Worm (Caenorhabditis elegans): ENCODE data around the gene clec-121.
"Not testable (repeated sequence)": the region's sequence is repeated elsewhere in the genome, so short reads cannot be mapped to it uniquely, and the experiment has no call there.

The clec-121 gene

ce11 chrII:3113289-3113688 lies 11.2 kb downstream of the clec-121 start:
- TF ChIP-seq unc-62 (GFP tag; optimal IDR thresholded peaks at IDR 0.05) = no peak

DNA sequence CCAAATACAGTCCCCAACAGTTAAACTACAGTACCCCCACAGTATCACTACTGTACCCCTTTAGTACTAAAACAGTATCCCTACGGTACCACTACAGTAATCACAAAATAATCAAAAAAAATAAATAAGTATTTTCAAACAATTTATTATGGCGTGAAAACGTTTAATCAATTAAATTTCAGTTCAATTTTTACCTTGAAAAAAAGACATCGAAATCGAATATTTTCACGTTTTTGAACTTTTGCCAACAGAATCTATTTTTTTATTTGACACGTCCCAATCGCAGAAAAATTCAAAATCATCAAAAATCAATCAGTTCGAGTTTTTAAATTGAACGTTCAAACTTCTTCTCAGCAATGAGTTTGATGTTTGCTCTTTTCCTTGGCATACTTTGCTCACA lies 11.8 kb downstream of the clec-121 start, which contains the start of gene clec-123:
clec-123 (plus strand) TSS at position 301 of the 400 bp plus-strand sequence.
- TF ChIP-seq unc-62 (GFP tag; optimal IDR thresholded peaks at IDR 0.05) = no peak

DNA sequence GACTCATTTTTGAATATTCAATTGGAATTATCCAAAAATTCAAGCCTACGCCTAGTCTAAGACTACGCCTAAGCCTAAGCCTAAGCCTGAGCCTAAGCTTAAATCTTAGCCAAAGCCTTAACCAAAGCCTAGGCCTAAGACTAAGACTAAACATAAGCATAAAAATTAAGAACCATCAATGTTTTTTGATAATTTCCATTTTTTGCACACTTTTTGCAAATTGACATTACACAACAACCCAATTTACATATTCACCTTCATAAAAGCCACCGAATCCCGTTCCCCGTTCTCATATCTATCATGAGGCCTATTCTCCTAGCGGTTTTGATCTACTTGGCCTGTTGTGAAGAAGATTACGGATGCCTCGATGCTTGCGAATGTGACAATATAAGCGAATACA lies 15.4 kb downstream of the clec-121 start, which contains the start of gene T10D4.7:
T10D4.7 (plus strand) TSS at position 301 of the 400 bp plus-strand sequence.
- no peak for TF ChIP-seq unc-62 (GFP tag; optimal IDR thresholded peaks at IDR 0.05)

DNA sequence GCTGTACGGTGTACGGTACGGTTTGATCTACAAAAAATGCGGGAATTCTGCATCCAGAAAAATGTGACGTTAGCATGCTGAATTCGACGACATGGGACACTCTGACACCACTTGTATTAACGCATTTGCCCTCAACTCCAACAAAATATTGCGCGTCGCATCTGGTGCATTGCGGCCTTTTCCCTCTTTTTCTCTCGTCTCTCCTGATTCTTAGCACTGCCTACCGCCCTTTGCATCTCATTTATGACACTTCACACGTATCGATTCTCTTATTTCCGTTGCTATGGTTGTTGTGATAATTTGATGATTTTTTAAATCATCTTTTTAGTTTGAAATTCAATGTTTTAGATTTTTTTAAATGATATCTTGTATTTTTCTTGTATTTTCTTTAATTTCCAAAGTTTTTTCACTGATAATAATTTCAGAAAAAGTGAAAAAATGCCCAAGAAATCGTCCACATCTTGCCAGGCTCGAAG lies 16.8 kb downstream of the clec-121 start, which contains the start of gene T10D4.6:
T10D4.6 (plus strand) TSS at position 426 of the 476 bp plus-strand sequence.
- no peak for TF ChIP-seq unc-62 (GFP tag; optimal IDR thresholded peaks at IDR 0.05)

ce11 chrII:3123206-3123605 lies 21.1 kb downstream of the clec-121 start, which contains the start of gene srh-71:
Gene srh-71, plus strand, starts transcription at chrII:3123506.
- no peak for TF ChIP-seq unc-62 (GFP tag; optimal IDR thresholded peaks at IDR 0.05)

ce11 chrII:3126341-3126740 lies 24.2 kb downstream of the clec-121 start, which contains the start of gene ins-19:
Gene ins-19, minus strand, starts transcription at chrII:3126441.
- no peak for TF ChIP-seq unc-62 (GFP tag; optimal IDR thresholded peaks at IDR 0.05)

ce11 chrII:3126741-3127140 lies 24.6 kb downstream of the clec-121 start, which contains the start of gene ins-31:
Gene ins-31, plus strand, starts transcription at chrII:3127041.
- not testable (repeated sequence) for TF ChIP-seq unc-62 (GFP tag; optimal IDR thresholded peaks at IDR 0.05)

DNA sequence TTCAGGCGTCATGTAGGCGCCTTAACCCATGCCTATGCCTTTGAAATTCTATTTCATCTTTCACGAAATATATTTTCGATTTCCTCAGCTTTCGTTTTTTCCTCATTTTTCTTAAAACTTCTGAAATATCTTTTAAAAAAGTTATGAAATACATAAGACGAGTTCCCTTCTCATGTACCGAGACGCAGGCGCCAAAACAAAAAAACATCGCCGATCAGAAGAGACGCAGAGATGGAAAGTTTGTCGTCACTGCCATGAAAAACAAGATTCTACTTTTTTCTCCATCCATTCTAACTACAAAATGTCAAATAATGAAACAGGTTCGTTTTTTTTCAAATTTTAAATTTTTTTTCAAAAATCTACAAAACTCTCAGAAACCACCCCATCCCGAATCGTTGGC lies 26.9 kb downstream of the clec-121 start, which contains the start of gene chil-24:
chil-24 (plus strand) TSS at position 156 of the 400 bp plus-strand sequence.
- TF ChIP-seq unc-62 (GFP tag; optimal IDR thresholded peaks at IDR 0.05) = no peak

DNA sequence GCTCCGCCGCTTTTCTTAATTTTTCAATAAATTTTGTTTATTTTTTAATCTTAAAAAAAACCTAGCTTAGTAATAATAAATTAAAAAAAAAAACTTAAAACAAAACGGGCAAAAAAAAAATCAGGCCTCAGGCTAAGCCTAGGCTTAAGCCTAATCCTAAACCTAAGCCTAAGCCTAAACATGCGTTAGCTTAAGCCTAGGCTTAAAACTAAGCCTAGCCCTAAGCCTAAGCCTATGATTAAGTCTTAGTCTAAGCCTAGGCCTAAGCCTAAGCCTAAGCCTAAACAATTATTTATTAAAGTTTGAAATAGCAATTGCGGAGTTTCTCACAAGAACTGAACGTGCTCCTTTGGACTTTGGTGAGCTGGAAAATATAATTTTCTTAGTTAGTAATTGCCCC lies 33.2 kb downstream of the clec-121 start:
- no peak for TF ChIP-seq unc-62 (GFP tag; optimal IDR thresholded peaks at IDR 0.05)

DNA sequence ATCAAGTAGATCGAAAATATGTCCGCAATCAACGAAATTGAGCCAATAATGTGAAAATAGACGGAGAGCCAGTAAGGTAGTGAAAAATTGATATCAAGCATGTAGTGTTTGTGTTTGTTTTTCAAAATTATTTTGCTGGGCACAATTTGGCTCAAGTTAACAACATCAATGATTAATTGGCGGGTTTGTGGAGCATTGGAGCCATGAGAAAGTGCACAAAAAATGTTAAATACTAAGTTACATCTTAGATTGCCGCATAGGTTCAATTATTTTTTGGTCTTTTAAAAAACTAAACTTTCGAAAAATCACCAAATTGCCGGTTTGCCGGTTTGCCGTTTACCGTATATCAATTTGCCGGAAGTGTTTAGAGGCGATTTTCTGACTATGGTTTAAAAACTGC lies 35.7 kb downstream of the clec-121 start, which contains the start of gene sri-54:
sri-54 (minus strand) TSS at position 101 of the 400 bp plus-strand sequence.
- TF ChIP-seq unc-62 (GFP tag; optimal IDR thresholded peaks at IDR 0.05) = no peak

DNA sequence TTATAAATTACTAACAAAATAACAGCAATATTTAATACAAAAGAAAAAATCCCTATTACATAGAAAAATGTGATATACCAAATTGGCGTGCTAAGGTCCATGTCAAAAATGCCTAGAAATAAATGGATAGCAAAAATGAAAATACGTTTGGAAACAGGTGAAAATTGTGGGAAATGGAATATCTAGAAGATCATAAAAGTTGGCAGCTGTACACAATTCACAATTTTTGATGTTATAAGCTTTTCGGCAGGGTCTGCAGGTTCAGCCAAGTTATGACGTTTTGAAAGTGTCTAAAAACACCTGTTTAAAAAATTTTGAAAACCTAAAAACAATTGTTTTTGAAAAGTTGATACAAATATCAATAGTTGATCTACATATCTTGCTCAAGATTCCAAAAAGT lies 40.7 kb downstream of the clec-121 start, which contains the start of gene sri-42:
sri-42 (minus strand) TSS at position 101 of the 400 bp plus-strand sequence.
- not testable (repeated sequence) for TF ChIP-seq unc-62 (GFP tag; optimal IDR thresholded peaks at IDR 0.05)

- TF ChIP-seq unc-62 (GFP tag; optimal IDR thresholded peaks at IDR 0.05) = not testable (repeated sequence)
These were observed 42.4 kb downstream of the clec-121 start, which contains the start of gene sri-43 for ce11 chrII:3144552-3144951. Gene sri-43, minus strand, starts transcription at chrII:3144652.

DNA sequence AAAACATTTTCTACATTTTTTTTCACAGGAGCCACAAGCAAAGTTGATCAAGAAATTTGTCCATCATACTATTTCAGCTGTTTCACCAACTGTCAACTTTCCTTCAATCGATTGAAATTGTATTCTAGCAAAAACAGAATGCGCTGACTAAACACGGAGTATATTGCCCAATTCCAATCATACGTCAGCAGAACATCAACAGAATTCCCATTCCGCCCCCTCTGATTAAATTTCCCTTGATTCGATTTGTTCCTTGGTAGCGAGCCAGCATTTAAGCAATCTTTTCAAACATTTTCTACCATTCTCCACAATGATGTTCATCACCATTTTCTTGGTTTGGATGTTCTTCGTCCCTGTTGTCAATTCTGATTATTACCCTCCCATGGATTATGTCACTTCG lies 43.7 kb downstream of the clec-121 start, which contains the start of gene T10D4.15:
T10D4.15 (plus strand) TSS at position 301 of the 400 bp plus-strand sequence.
- no peak for TF ChIP-seq unc-62 (GFP tag; optimal IDR thresholded peaks at IDR 0.05)

DNA sequence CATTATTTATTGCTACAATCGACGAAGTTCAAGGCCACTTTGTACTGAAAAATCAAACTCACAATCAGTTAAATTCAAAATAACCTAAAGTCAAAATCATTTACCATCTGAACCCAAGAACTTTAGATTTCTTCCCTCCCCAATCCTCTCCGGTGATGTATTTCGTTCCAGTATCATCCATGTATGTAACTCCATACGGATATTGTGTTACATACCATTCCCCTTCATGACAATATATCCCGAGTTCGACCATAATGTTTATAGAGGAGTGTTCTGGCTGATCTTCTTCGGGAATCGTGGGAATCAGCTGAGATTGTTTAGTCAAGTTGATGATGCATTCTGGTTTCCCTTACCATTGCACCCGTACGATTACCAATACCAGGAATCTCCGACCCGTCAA lies 46.3 kb downstream of the clec-121 start:
- no peak for TF ChIP-seq unc-62 (GFP tag; optimal IDR thresholded peaks at IDR 0.05)

- TF ChIP-seq unc-62 (GFP tag; optimal IDR thresholded peaks at IDR 0.05) = no peak
These were observed 47.5 kb downstream of the clec-121 start, which contains the start of the genes T10D4.11 and T10D4.1 for ce11 chrII:3149521-3150190. Gene T10D4.11, minus strand, starts transcription at chrII:3149621. Gene T10D4.1, plus strand, starts transcription at chrII:3150140.

ce11 chrII:3151615-3152014 lies 49.5 kb downstream of the clec-121 start, which contains the start of the genes T10D4.14 and T10D4.19:
Gene T10D4.14, minus strand, starts transcription at chrII:3151715.
Gene T10D4.19, plus strand, starts transcription at chrII:3151918.
- TF ChIP-seq unc-62 (GFP tag; optimal IDR thresholded peaks at IDR 0.05) = no peak
